Fruit fly (Drosophila melanogaster): ENCODE measurements around the gene Snoo.

The Snoo gene

dm6 chr2L:7984059-7984800 is at the start of gene Snoo (continued):
- TF ChIP-seq fd3F (GFP tag; optimal IDR thresholded peaks at IDR 0.05), result no peak
- no peak for TF ChIP-seq pho (GFP tag; optimal IDR thresholded peaks at IDR 0.05)
- peak; percentile 7; the same call in 1 of the 2 replicates for TF ChIP-seq CG16779 (GFP tag; IDR thresholded peaks at IDR 0.05)
- TF ChIP-seq CG43689 (GFP tag; IDR thresholded peaks at IDR 0.05), result no peak
- peak; percentile 31 for TF ChIP-seq CG11504 (tag; optimal IDR thresholded peaks at IDR 0.05)
- TF ChIP-seq disco-r (GFP tag; optimal IDR thresholded peaks at IDR 0.05), result no peak
- TF ChIP-seq seq (GFP tag; IDR thresholded peaks at IDR 0.05), result no peak
- TF ChIP-seq C15 (GFP tag; IDR thresholded peaks at IDR 0.05), result no peak
- TF ChIP-seq MTF-1 (GFP tag; optimal IDR thresholded peaks at IDR 0.05; ENCODE audit: borderline replicate concordance), result no peak
- TF ChIP-seq CG1233 (GFP tag; optimal IDR thresholded peaks at IDR 0.05), result no peak
- no peak for TF ChIP-seq PHDP (tag; optimal IDR thresholded peaks at IDR 0.05)
- TF ChIP-seq CG9609 (GFP tag; optimal IDR thresholded peaks at IDR 0.05), result no peak
- TF ChIP-seq CG18599 (GFP tag; optimal IDR thresholded peaks at IDR 0.05), result no peak
- TF ChIP-seq CG13775 (GFP tag; optimal IDR thresholded peaks at IDR 0.05), result no peak
- TF ChIP-seq CG10147 (GFP tag; optimal IDR thresholded peaks at IDR 0.05), result no peak
- no peak for TF ChIP-seq Sox100B (GFP tag; optimal IDR thresholded peaks at IDR 0.05)
- peak; percentile 18 for TF ChIP-seq her (GFP tag; optimal IDR thresholded peaks at IDR 0.05)
- TF ChIP-seq Fer3 (tag; optimal IDR thresholded peaks at IDR 0.05), result no peak
- no peak for TF ChIP-seq Poxn (GFP tag; IDR thresholded peaks at IDR 0.05)
- TF ChIP-seq grau (tag; optimal IDR thresholded peaks at IDR 0.05), result peak; percentile 18
- TF ChIP-seq CG13296 (GFP tag; optimal IDR thresholded peaks at IDR 0.05), result no peak
- TF ChIP-seq lilli (GFP tag; optimal IDR thresholded peaks at IDR 0.05), result no peak
- TF ChIP-seq CG30403 (GFP tag; optimal IDR thresholded peaks at IDR 0.05), result no peak
- no peak for TF ChIP-seq Taf1 (GFP tag; IDR thresholded peaks at IDR 0.05)
- TF ChIP-seq CG13123 (GFP tag; optimal IDR thresholded peaks at IDR 0.05), result no peak
- no peak for TF ChIP-seq jing (GFP tag; optimal IDR thresholded peaks at IDR 0.05)
- no peak for TF ChIP-seq tx (GFP tag; optimal IDR thresholded peaks at IDR 0.05)
- no peak for TF ChIP-seq CG31388 (GFP tag; optimal IDR thresholded peaks at IDR 0.05)
- no peak for TF ChIP-seq lov (optimal IDR thresholded peaks at IDR 0.05)
- TF ChIP-seq lov (GFP tag; IDR thresholded peaks at IDR 0.05), result no peak
- peak; percentile 62; the same call in 1 of the 2 replicates for TF ChIP-seq rib (GFP tag; IDR thresholded peaks at IDR 0.05)
- TF ChIP-seq CG42726 (GFP tag; IDR thresholded peaks at IDR 0.05; ENCODE audit: partially characterized antibody), result peak; percentile 30; the same call in 1 of the 2 replicates
- TF ChIP-seq da (GFP tag; optimal IDR thresholded peaks at IDR 0.05), result no peak
- peak; percentile 24 for TF ChIP-seq BEAF-32 (GFP tag; optimal IDR thresholded peaks at IDR 0.05)
- TF ChIP-seq CG17359 (tag; optimal IDR thresholded peaks at IDR 0.05), result no peak
- TF ChIP-seq crol (GFP tag; IDR thresholded peaks at IDR 0.05), result no peak; the same call in 1 of the 2 replicates
- no peak for TF ChIP-seq CG3838 (GFP tag; optimal IDR thresholded peaks at IDR 0.05)
- TF ChIP-seq CoRest (tag; optimal IDR thresholded peaks at IDR 0.05), result no peak
- TF ChIP-seq nom (GFP tag; optimal IDR thresholded peaks at IDR 0.05), result peak; percentile 6
- TF ChIP-seq Hey (tag; optimal IDR thresholded peaks at IDR 0.05), result peak; percentile 8
- no peak for TF ChIP-seq h (optimal IDR thresholded peaks at IDR 0.05)
- TF ChIP-seq ranshi (GFP tag; IDR thresholded peaks at IDR 0.05), result no peak; the same call in 1 of the 2 replicates
- TF ChIP-seq sisA (GFP tag; IDR thresholded peaks at IDR 0.05), result no peak
- TF ChIP-seq Doc2 (GFP tag; IDR thresholded peaks at IDR 0.05), result no peak
- peak; percentile 15 for TF ChIP-seq sd (tag; optimal IDR thresholded peaks at IDR 0.05)
- no peak for TF ChIP-seq CG12744 (GFP tag; optimal IDR thresholded peaks at IDR 0.05)
- peak; percentile 64 for TF ChIP-seq CG13287 (GFP tag; IDR thresholded peaks at IDR 0.05; ENCODE audit: partially characterized antibody)
- peak; percentile 75; the same call in 1 of the 2 replicates for TF ChIP-seq vvl (GFP tag; IDR thresholded peaks at IDR 0.05)
- peak; percentile 72; the same call in 2 of the 3 replicates for TF ChIP-seq ci (GFP tag; IDR thresholded peaks at IDR 0.05)
- peak; percentile 3 for TF ChIP-seq Blimp-1 (GFP tag; optimal IDR thresholded peaks at IDR 0.05)

All from whole organism, embryonic.